Fruit fly (Drosophila melanogaster) whole organism, embryonic: ENCODE results near the gene GstO3.
A peak's percentile ranks its signal among the peaks of the same experiment; 100 is the strongest.

ENCODE experiments used
- ATbp ChIP-seq: fragments of 200-800 bp; sonication (Bioruptor generic); optimal IDR thresholded peaks from 2 replicates; lab custom pipeline; 2017; ENCODE audit warnings: missing biosample characterization, mild to moderate bottlenecking, missing genetic modification characterization, missing genetic modification reagents
- CG10462 ChIP-seq: fragments of 200-800 bp; sonication (Bioruptor generic); optimal IDR thresholded peaks from 2 replicates; lab custom pipeline; 2016; ENCODE audit warnings: missing biosample characterization, missing genetic modification characterization
- CG11093 ChIP-seq: fragments of 200-800 bp; sonication (Bioruptor generic); IDR thresholded peaks from 3 replicates; pipeline ENCODE4 v1.3.6; 2022; ENCODE audit warnings: missing biosample characterization, missing genetic modification characterization
- CG14050 ChIP-seq: fragments of 200-800 bp; sonication (Bioruptor generic); IDR thresholded peaks from 3 replicates; pipeline ENCODE4 v1.3.6; 2022; ENCODE audit warnings: missing biosample characterization, missing genetic modification characterization
- CG17359 ChIP-seq: fragments of 200-800 bp; sonication (Bioruptor generic); optimal IDR thresholded peaks from 3 replicates; lab custom pipeline; 2018; ENCODE audit warnings: missing biosample characterization, mild to moderate bottlenecking, missing genetic modification characterization, moderate library complexity
- CG17802 ChIP-seq: fragments of 200-800 bp; sonication (Bioruptor generic); optimal IDR thresholded peaks from 2 replicates; lab custom pipeline; 2018; ENCODE audit warnings: missing biosample characterization, mild to moderate bottlenecking, missing genetic modification characterization, moderate library complexity
- CG18599 ChIP-seq: fragments of 200-800 bp; sonication (Bioruptor generic); optimal IDR thresholded peaks from 3 replicates; lab custom pipeline; 2017; ENCODE audit warnings: missing biosample characterization, missing genetic modification characterization, mild to moderate bottlenecking, moderate library complexity, missing genetic modification reagents
- CG3726 ChIP-seq: fragments of 200-800 bp; sonication (Bioruptor generic); IDR thresholded peaks from 3 replicates; pipeline ENCODE4, ENCODE4 v1.3.6; 2022; ENCODE audit warnings: missing biosample characterization, missing genetic modification characterization
- CG4360 ChIP-seq: fragments of 200-800 bp; sonication (Bioruptor generic); IDR thresholded peaks from 2 replicates; pipeline ENCODE4 v1.3.6; 2022; ENCODE audit warnings: missing biosample characterization, missing genetic modification characterization
- CG7987 ChIP-seq: fragments of 200-800 bp; sonication (Bioruptor generic); optimal IDR thresholded peaks from 2 replicates; lab custom pipeline; 2018; ENCODE audit warnings: missing biosample characterization, mild to moderate bottlenecking, missing genetic modification characterization, moderate library complexity
- D19B ChIP-seq: fragments of 200-800 bp; sonication (Bioruptor generic); optimal IDR thresholded peaks from 2 replicates; lab custom pipeline; 2017; ENCODE audit warnings: missing biosample characterization, mild to moderate bottlenecking, missing genetic modification characterization
- Dfd ChIP-seq, 2 experiments: fragments of >200 bp; optimal IDR thresholded peaks; 2 replicates each; lab custom pipeline; 2017; ENCODE audit warnings: missing biosample characterization in 2 of 2, missing genetic modification characterization in 2 of 2
- Dp ChIP-seq: fragments of 200-800 bp; sonication (Bioruptor generic); optimal IDR thresholded peaks from 2 replicates; lab custom pipeline; 2018; ENCODE audit warnings: missing biosample characterization, mild to moderate bottlenecking, missing genetic modification characterization, moderate library complexity
- E2f1 ChIP-seq: fragments of 200-800 bp; sonication (Bioruptor generic); IDR thresholded peaks from 2 replicates; pipeline ENCODE4 v1.3.6; 2022; ENCODE audit warnings: missing biosample characterization, missing genetic modification characterization
- Ets97D ChIP-seq: fragments of 200-800 bp; sonication (Bioruptor generic); optimal IDR thresholded peaks from 3 replicates; lab custom pipeline; 2016; ENCODE audit warnings: missing biosample characterization, missing genetic modification characterization
- HLH4C ChIP-seq: fragments of 200-800 bp; sonication (Bioruptor generic); IDR thresholded peaks from 3 replicates; pipeline ENCODE4 v1.3.6; 2022; ENCODE audit warnings: missing biosample characterization, missing genetic modification characterization; ENCODE audit not compliant: partially characterized antibody
- Hand ChIP-seq: fragments of 200-800 bp; sonication (Bioruptor generic); optimal IDR thresholded peaks from 2 replicates; lab custom pipeline; 2017; ENCODE audit warnings: mild to moderate bottlenecking, missing biosample characterization, missing genetic modification reagents, missing genetic modification characterization
- Hr3 ChIP-seq: fragments of 200-800 bp; sonication (Bioruptor generic); optimal IDR thresholded peaks from 3 replicates; lab custom pipeline; 2016; ENCODE audit warnings: missing biosample characterization, missing genetic modification characterization
- Hsf ChIP-seq: fragments of 200-800 bp; sonication (Bioruptor generic); optimal IDR thresholded peaks from 3 replicates; lab custom pipeline; 2016; ENCODE audit warnings: missing biosample characterization, missing genetic modification characterization
- MESR4 ChIP-seq: fragments of 200-800 bp; sonication (Bioruptor generic); optimal IDR thresholded peaks from 2 replicates; lab custom pipeline; 2018; ENCODE audit warnings: missing biosample characterization, mild to moderate bottlenecking, missing genetic modification characterization, moderate library complexity
- Med ChIP-seq: fragments of 200-800 bp; sonication (Bioruptor generic); peaks from one replicate; lab custom pipeline; 2016; ENCODE audit warnings: missing biosample characterization, missing genetic modification characterization, mild to moderate bottlenecking, inconsistent platforms, moderate library complexity
- Mrtf ChIP-seq: fragments of 200-800 bp; sonication (Bioruptor generic); IDR thresholded peaks from 3 replicates; pipeline ENCODE4 v1.3.6; 2022; ENCODE audit warnings: missing biosample characterization, missing genetic modification characterization
- NfI ChIP-seq: fragments of 200-800 bp; sonication (Bioruptor generic); optimal IDR thresholded peaks from 3 replicates; lab custom pipeline; 2018; ENCODE audit warnings: missing biosample characterization, mild to moderate bottlenecking, missing genetic modification characterization, moderate library complexity
- Optix ChIP-seq: fragments of 200-800 bp; sonication (Bioruptor generic); IDR thresholded peaks from 3 replicates; pipeline ENCODE4 v1.3.6; 2022; ENCODE audit warnings: missing biosample characterization, missing genetic modification characterization
- Sin3A ChIP-seq: fragments of >200 bp; optimal IDR thresholded peaks from 2 replicates; lab custom pipeline; 2018
- Sry-β ChIP-seq: fragments of 200-800 bp; sonication (Bioruptor generic); optimal IDR thresholded peaks from 2 replicates; lab custom pipeline; 2018; ENCODE audit warnings: missing biosample characterization, mild to moderate bottlenecking, missing genetic modification characterization, moderate library complexity
- bab2 ChIP-seq: fragments of 200-800 bp; sonication (Bioruptor generic); optimal IDR thresholded peaks from 2 replicates; lab custom pipeline; 2016; ENCODE audit warnings: missing biosample characterization, missing genetic modification characterization
- cas ChIP-seq: fragments of 200-800 bp; sonication (Bioruptor generic); IDR thresholded peaks from 2 replicates; pipeline ENCODE4 v1.3.6; 2022; ENCODE audit warnings: missing biosample characterization, missing genetic modification characterization
- chinmo ChIP-seq: fragments of 200-800 bp; sonication (Bioruptor generic); IDR thresholded peaks from 4 replicates; pipeline ENCODE4 v1.3.6; 2022; ENCODE audit warnings: missing biosample characterization, missing genetic modification characterization; ENCODE audit not compliant: partially characterized antibody
- crol ChIP-seq: fragments of 200-800 bp; sonication (Bioruptor generic); IDR thresholded peaks from 2 replicates; pipeline ENCODE4 v1.3.6; 2022; ENCODE audit warnings: missing biosample characterization, missing genetic modification characterization
- dmrt99B ChIP-seq: fragments of 200-800 bp; sonication (Bioruptor generic); optimal IDR thresholded peaks from 2 replicates; lab custom pipeline; 2018; ENCODE audit warnings: missing biosample characterization, mild to moderate bottlenecking, missing genetic modification characterization, moderate library complexity
- dpn ChIP-seq, 2 experiments: fragments of 200-800 bp; sonication (Bioruptor generic); optimal IDR thresholded peaks; 3 replicates each; lab custom pipeline; 2016; ENCODE audit warnings: missing biosample characterization in 2 of 2, missing genetic modification characterization in 2 of 2
- ftz-f1 ChIP-seq: fragments of 200-800 bp; sonication (Bioruptor generic); optimal IDR thresholded peaks from 2 replicates; lab custom pipeline; 2016; ENCODE audit warnings: missing biosample characterization, missing genetic modification characterization
- fu2 ChIP-seq: fragments of 200-800 bp; sonication (Bioruptor generic); optimal IDR thresholded peaks from 2 replicates; lab custom pipeline; 2016; ENCODE audit warnings: missing biosample characterization, missing genetic modification characterization
- grau ChIP-seq: fragments of 200-800 bp; optimal IDR thresholded peaks from 3 replicates; lab custom pipeline; 2019; ENCODE audit warnings: missing biosample characterization, mild to moderate bottlenecking, missing genetic modification characterization, moderate library complexity
- gro ChIP-seq: fragments of 200-800 bp; sonication (Bioruptor generic); optimal IDR thresholded peaks from 2 replicates; lab custom pipeline; 2016; ENCODE audit warnings: missing biosample characterization, missing genetic modification characterization
- gsb-n ChIP-seq: fragments of 200-800 bp; sonication (Bioruptor generic); optimal IDR thresholded peaks from 3 replicates; lab custom pipeline; 2018; ENCODE audit warnings: missing biosample characterization, mild to moderate bottlenecking, missing genetic modification characterization
- ham ChIP-seq: fragments of 200-800 bp; sonication (Bioruptor generic); IDR thresholded peaks from 2 replicates; pipeline ENCODE4 v1.3.6; 2022; ENCODE audit warnings: missing biosample characterization, missing genetic modification characterization
- hbn ChIP-seq: fragments of 200-800 bp; sonication (Bioruptor generic); IDR thresholded peaks from 2 replicates; pipeline ENCODE4 v1.3.6; 2022; ENCODE audit warnings: missing biosample characterization, missing genetic modification characterization; ENCODE audit not compliant: partially characterized antibody
- ind ChIP-seq: fragments of 200-800 bp; sonication (Bioruptor generic); optimal IDR thresholded peaks from 3 replicates; lab custom pipeline; 2016; ENCODE audit warnings: missing biosample characterization, missing genetic modification characterization
- jing ChIP-seq: fragments of 200-800 bp; sonication (Bioruptor generic); optimal IDR thresholded peaks from 2 replicates; lab custom pipeline; 2018; ENCODE audit warnings: missing biosample characterization, mild to moderate bottlenecking, missing genetic modification characterization
- kah ChIP-seq: fragments of 200-800 bp; sonication (Bioruptor generic); optimal IDR thresholded peaks from 2 replicates; lab custom pipeline; 2018; ENCODE audit warnings: missing biosample characterization, mild to moderate bottlenecking, missing genetic modification characterization
- klu ChIP-seq: fragments of 200-800 bp; sonication (Bioruptor generic); IDR thresholded peaks from 2 replicates; pipeline ENCODE4 v1.3.6; 2022; ENCODE audit warnings: missing biosample characterization, missing genetic modification characterization
- luna ChIP-seq: fragments of 200-800 bp; sonication (Bioruptor generic); optimal IDR thresholded peaks from 2 replicates; lab custom pipeline; 2016; ENCODE audit warnings: missing biosample characterization, missing genetic modification characterization
- nmo ChIP-seq: fragments of 200-800 bp; sonication (Bioruptor generic); optimal IDR thresholded peaks from 2 replicates; lab custom pipeline; 2018; ENCODE audit warnings: missing biosample characterization, mild to moderate bottlenecking, missing genetic modification characterization, moderate library complexity
- ranshi ChIP-seq: fragments of 200-800 bp; sonication (Bioruptor generic); IDR thresholded peaks from 2 replicates; pipeline ENCODE4 v1.3.6; 2022; ENCODE audit warnings: missing biosample characterization, missing genetic modification characterization
- rib ChIP-seq: fragments of 200-800 bp; sonication (Bioruptor generic); IDR thresholded peaks from 2 replicates; pipeline ENCODE4 v1.3.6; 2022; ENCODE audit warnings: missing biosample characterization, missing genetic modification characterization
- ro ChIP-seq: fragments of 200-800 bp; sonication (Bioruptor generic); IDR thresholded peaks from 2 replicates; pipeline ENCODE4 v1.3.6; 2022; ENCODE audit warnings: missing biosample characterization, missing genetic modification characterization
- row ChIP-seq: fragments of 200-800 bp; sonication (Bioruptor generic); IDR thresholded peaks from 3 replicates; pipeline ENCODE4 v1.3.6; 2022; ENCODE audit warnings: missing biosample characterization, missing genetic modification characterization
- sima ChIP-seq: fragments of 200-800 bp; sonication (Bioruptor generic); optimal IDR thresholded peaks from 2 replicates; lab custom pipeline; 2016; ENCODE audit warnings: missing biosample characterization, missing genetic modification characterization
- sna ChIP-seq: fragments of 200-800 bp; sonication (Bioruptor generic); IDR thresholded peaks from 2 replicates; pipeline ENCODE4 v1.3.6; 2022; ENCODE audit warnings: missing biosample characterization, missing genetic modification characterization; ENCODE audit not compliant: partially characterized antibody
- trh ChIP-seq: fragments of 200-800 bp; sonication (Bioruptor generic); optimal IDR thresholded peaks from 2 replicates; lab custom pipeline; 2016; ENCODE audit warnings: missing biosample characterization, missing genetic modification characterization
- wor ChIP-seq: fragments of 200-800 bp; sonication (Bioruptor generic); IDR thresholded peaks from 2 replicates; pipeline ENCODE4 v1.3.6; 2022; ENCODE audit warnings: missing biosample characterization, missing genetic modification characterization

The GstO3 gene

dm6 chr3L:8553125-8553524, 34.4 kb downstream of the GstO3 start (continued):
- TF ChIP-seq CG17802 (tag; lab: Kevin White, UChicago) (no peak), Sin3A (lab: Kevin White, UChicago) (no peak), Sry-β (no peak), Hand (GFP tag; lab: Kevin White, UChicago) (no peak), jing (GFP tag; lab: Kevin White, UChicago) (no peak), NfI (GFP tag; lab: Kevin White, UChicago) (no peak), CG11093 (GFP tag; lab: Robert Waterston, UW) (no peak), dmrt99B (tag; lab: Kevin White, UChicago) (no peak), HLH4C (GFP tag; lab: Robert Waterston, UW) (no peak), CG17359 (tag; lab: Kevin White, UChicago) (no peak), chinmo (GFP tag; lab: Robert Waterston, UW) (no peak), fu2 (no peak), Mrtf (no peak), Med (GFP tag; lab: Kevin White, UChicago) (peak; percentile 56), rib (GFP tag; lab: Robert Waterston, UW) (no peak), D19B (GFP tag; lab: Kevin White, UChicago) (no peak), CG10462 (GFP tag; lab: Kevin White, UChicago) (no peak), ham (GFP tag; lab: Robert Waterston, UW) (no peak), gro (GFP tag; lab: Kevin White, UChicago) (no peak), ro (GFP tag; lab: Robert Waterston, UW) (no peak), sna (GFP tag; lab: Robert Waterston, UW) (no peak), CG14050 (GFP tag; lab: Robert Waterston, UW) (no peak), wor (GFP tag; lab: Robert Waterston, UW) (no peak), ATbp (GFP tag; lab: Kevin White, UChicago) (no peak), grau (peak; percentile 91), ind (GFP tag; lab: Kevin White, UChicago) (no peak), Optix (GFP tag; lab: Robert Waterston, UW) (no peak), bab2 (GFP tag; lab: Kevin White, UChicago) (no peak), trh (GFP tag; lab: Kevin White, UChicago) (no peak), CG4360 (GFP tag; lab: Robert Waterston, UW) (no peak), klu (no peak), nmo (no peak), row (GFP tag; lab: Robert Waterston, UW) (peak; percentile 61), gsb-n (tag; lab: Kevin White, UChicago) (no peak), ftz-f1 (no peak), CG3726 (GFP tag; lab: Robert Waterston, UW) (no peak), cas (GFP tag; lab: Robert Waterston, UW) (no peak), kah (GFP tag; lab: Kevin White, UChicago) (peak; percentile 62), crol (GFP tag; lab: Robert Waterston, UW) (no peak), Hr3 (GFP tag; lab: Kevin White, UChicago) (no peak), Hsf (no peak), luna (GFP tag; lab: Kevin White, UChicago) (no peak), Ets97D (no peak), MESR4 (no peak), hbn (GFP tag; lab: Robert Waterston, UW) (no peak), Dfd (GFP tag; optimal IDR thresholded peaks at IDR 0.05; lab: Kevin White, UChicago) (no peak), dpn (GFP tag; optimal IDR thresholded peaks at IDR 0.05; lab: Kevin White, UChicago) (peak in 1 of 2 experiments; percentile 2), ranshi (GFP tag; lab: Robert Waterston, UW) (no peak), CG7987 (GFP tag; lab: Kevin White, UChicago) (no peak), sima (GFP tag; lab: Kevin White, UChicago) (no peak), Dp (GFP tag; lab: Kevin White, UChicago) (no peak), E2f1 (no peak), CG18599 (GFP tag; lab: Kevin White, UChicago) (no peak)
